Fruit fly (Drosophila melanogaster) whole organism, embryonic: ENCODE results near the gene ProRS-m.

Source experiments
- Antp ChIP-seq: fragments of 200-800 bp; sonication (Bioruptor generic); optimal IDR thresholded peaks from 3 replicates; lab custom pipeline; 2016; ENCODE audit warnings: missing biosample characterization, missing genetic modification characterization
- CG10147 ChIP-seq: fragments of 200-800 bp; sonication (Bioruptor generic); optimal IDR thresholded peaks from 2 replicates; lab custom pipeline; 2019; ENCODE audit warnings: missing biosample characterization, mild to moderate bottlenecking, missing genetic modification characterization, moderate library complexity
- CG10366 ChIP-seq: fragments of 200-800 bp; sonication (Bioruptor generic); IDR thresholded peaks from 2 replicates; pipeline ENCODE4 v1.3.6; 2022; ENCODE audit warnings: missing biosample characterization, missing genetic modification characterization
- CG11696 ChIP-seq: fragments of 200-800 bp; sonication (Bioruptor generic); IDR thresholded peaks from 2 replicates; pipeline ENCODE4 v1.3.6; 2022; ENCODE audit warnings: missing biosample characterization, missing genetic modification characterization
- CG12659 ChIP-seq: fragments of 200-800 bp; sonication (Bioruptor generic); optimal IDR thresholded peaks from 3 replicates; lab custom pipeline; 2017; ENCODE audit warnings: mild to moderate bottlenecking, missing biosample characterization, missing genetic modification reagents, missing genetic modification characterization
- CG17361 ChIP-seq: fragments of 200-800 bp; sonication (Bioruptor generic); IDR thresholded peaks from 3 replicates; pipeline ENCODE4 v1.3.6; 2022; ENCODE audit warnings: missing biosample characterization, missing genetic modification characterization
- CG17912 ChIP-seq: fragments of 200-800 bp; sonication (Bioruptor generic); optimal IDR thresholded peaks from 2 replicates; lab custom pipeline; 2018; ENCODE audit warnings: missing biosample characterization, mild to moderate bottlenecking, missing genetic modification characterization
- CG3065 ChIP-seq: fragments of 200-800 bp; sonication (Bioruptor generic); optimal IDR thresholded peaks from 2 replicates; lab custom pipeline; 2016; ENCODE audit warnings: missing biosample characterization, missing genetic modification characterization
- CG43689 ChIP-seq: fragments of 200-800 bp; sonication (Bioruptor generic); IDR thresholded peaks from 2 replicates; pipeline ENCODE4 v1.3.6; 2022; ENCODE audit warnings: missing biosample characterization, missing genetic modification characterization
- CG4617 ChIP-seq: fragments of 200-800 bp; sonication (Bioruptor generic); optimal IDR thresholded peaks from 3 replicates; lab custom pipeline; 2016; ENCODE audit warnings: missing biosample characterization, missing genetic modification characterization, borderline replicate concordance
- CG4707 ChIP-seq: fragments of 200-800 bp; sonication (Bioruptor generic); optimal IDR thresholded peaks from 2 replicates; lab custom pipeline; 2018; ENCODE audit warnings: missing biosample characterization, mild to moderate bottlenecking, missing genetic modification characterization, moderate library complexity
- CG5953 ChIP-seq: fragments of 200-800 bp; sonication (Bioruptor generic); IDR thresholded peaks from 2 replicates; pipeline ENCODE4 v1.3.6; 2022; ENCODE audit warnings: missing biosample characterization, missing genetic modification characterization
- CG6654 ChIP-seq: fragments of 200-800 bp; sonication (Bioruptor generic); optimal IDR thresholded peaks from 2 replicates; lab custom pipeline; 2017; ENCODE audit warnings: missing biosample characterization, mild to moderate bottlenecking, missing genetic modification characterization
- CG6683 ChIP-seq: fragments of 200-800 bp; sonication (Bioruptor generic); optimal IDR thresholded peaks from 2 replicates; lab custom pipeline; 2017; ENCODE audit warnings: missing biosample characterization, mild to moderate bottlenecking, missing genetic modification characterization, missing genetic modification reagents
- CG7556 ChIP-seq: fragments of 200-800 bp; sonication (Bioruptor generic); optimal IDR thresholded peaks from 2 replicates; lab custom pipeline; 2017; ENCODE audit warnings: missing biosample characterization, mild to moderate bottlenecking, missing genetic modification characterization
- CG7928 ChIP-seq: fragments of 200-800 bp; sonication (Bioruptor generic); optimal IDR thresholded peaks from 2 replicates; lab custom pipeline; 2017; ENCODE audit warnings: missing biosample characterization, mild to moderate bottlenecking, missing genetic modification characterization
- CG9817 ChIP-seq: fragments of 200-800 bp; sonication (Bioruptor generic); optimal IDR thresholded peaks from 2 replicates; lab custom pipeline; 2018; ENCODE audit warnings: missing biosample characterization, mild to moderate bottlenecking, missing genetic modification characterization, moderate library complexity
- Dref ChIP-seq: fragments of 200-800 bp; sonication (Bioruptor generic); IDR thresholded peaks from 2 replicates; pipeline ENCODE4 v1.3.6; 2022; ENCODE audit warnings: missing biosample characterization, missing genetic modification characterization
- ERR ChIP-seq: fragments of 200-800 bp; sonication (Bioruptor generic); optimal IDR thresholded peaks from 2 replicates; lab custom pipeline; 2016; ENCODE audit warnings: missing biosample characterization, missing genetic modification characterization
- Elba2 ChIP-seq: fragments of 200-800 bp; sonication (Bioruptor generic); optimal IDR thresholded peaks from 3 replicates; lab custom pipeline; 2016; ENCODE audit warnings: missing biosample characterization, missing genetic modification characterization
- Fer2 ChIP-seq: fragments of 200-800 bp; sonication (Bioruptor generic); optimal IDR thresholded peaks from 2 replicates; lab custom pipeline; 2018; ENCODE audit warnings: missing biosample characterization, mild to moderate bottlenecking, missing genetic modification characterization, moderate library complexity
- Fer3 ChIP-seq: fragments of 200-800 bp; sonication (Bioruptor generic); optimal IDR thresholded peaks from 2 replicates; lab custom pipeline; 2018; ENCODE audit warnings: missing biosample characterization, mild to moderate bottlenecking, missing genetic modification characterization, moderate library complexity
- Hand ChIP-seq: fragments of 200-800 bp; sonication (Bioruptor generic); optimal IDR thresholded peaks from 2 replicates; lab custom pipeline; 2017; ENCODE audit warnings: mild to moderate bottlenecking, missing biosample characterization, missing genetic modification reagents, missing genetic modification characterization
- NC2α ChIP-seq: fragments of 200-800 bp; sonication (Bioruptor generic); optimal IDR thresholded peaks from 2 replicates; lab custom pipeline; 2016; ENCODE audit warnings: missing biosample characterization, missing genetic modification characterization
- Nf-YC ChIP-seq: fragments of 200-800 bp; optimal IDR thresholded peaks from 3 replicates; lab custom pipeline; 2019; ENCODE audit warnings: missing biosample characterization, mild to moderate bottlenecking, missing genetic modification characterization, moderate library complexity
- Oaz ChIP-seq: fragments of 200-800 bp; sonication (Bioruptor generic); IDR thresholded peaks from 2 replicates; pipeline ENCODE4 v1.3.6; 2022; ENCODE audit warnings: missing biosample characterization, missing genetic modification characterization
- Rx ChIP-seq: fragments of 200-800 bp; sonication (Bioruptor generic); IDR thresholded peaks from 2 replicates; pipeline ENCODE4 v1.3.6; 2022; ENCODE audit warnings: missing biosample characterization, missing genetic modification characterization
- Ssrp ChIP-seq: fragments of 200-800 bp; sonication (Bioruptor generic); optimal IDR thresholded peaks from 2 replicates; lab custom pipeline; 2018; ENCODE audit warnings: missing biosample characterization, mild to moderate bottlenecking, missing genetic modification characterization, moderate library complexity
- bcd ChIP-seq: fragments of 200-800 bp; sonication (Bioruptor generic); optimal IDR thresholded peaks from 2 replicates; lab custom pipeline; 2017; ENCODE audit warnings: missing biosample characterization, mild to moderate bottlenecking, missing genetic modification characterization
- chm ChIP-seq: fragments of 200-800 bp; sonication (Bioruptor generic); IDR thresholded peaks from 2 replicates; pipeline ENCODE4 v1.3.6; 2022; ENCODE audit warnings: missing biosample characterization, missing genetic modification characterization
- dan ChIP-seq: fragments of 200-800 bp; sonication (Bioruptor generic); IDR thresholded peaks from 2 replicates; pipeline ENCODE4 v1.3.6; 2022; ENCODE audit warnings: missing biosample characterization, missing genetic modification characterization
- danr ChIP-seq: fragments of 200-800 bp; sonication (Bioruptor generic); IDR thresholded peaks from 2 replicates; pipeline ENCODE4 v1.3.6; 2022; ENCODE audit warnings: missing biosample characterization, missing genetic modification characterization
- hkb ChIP-seq, 2 experiments: fragments of 200-800 bp in 1 of 2; fragments of >200 bp in 1 of 2; sonication (Bioruptor generic) in 1 of 2; IDR thresholded peaks in 1 of 2; optimal IDR thresholded peaks in 1 of 2; 2 replicates each; pipeline versions ENCODE4 v1.3.6 to Lab custom; 2017 to 2022; ENCODE audit warnings: missing biosample characterization in 1 of 2, missing genetic modification characterization in 1 of 2
- hth ChIP-seq: fragments of >200 bp; optimal IDR thresholded peaks from 2 replicates; lab custom pipeline; 2017; ENCODE audit warnings: inconsistent platforms
- kah ChIP-seq: fragments of 200-800 bp; sonication (Bioruptor generic); optimal IDR thresholded peaks from 2 replicates; lab custom pipeline; 2018; ENCODE audit warnings: missing biosample characterization, mild to moderate bottlenecking, missing genetic modification characterization
- knrl ChIP-seq: fragments of 200-800 bp; sonication (Bioruptor generic); IDR thresholded peaks from 3 replicates; pipeline ENCODE4 v1.3.6; 2022; ENCODE audit warnings: missing biosample characterization, missing genetic modification characterization; ENCODE audit not compliant: partially characterized antibody
- lbe ChIP-seq: fragments of 200-800 bp; sonication (Bioruptor generic); optimal IDR thresholded peaks from 2 replicates; lab custom pipeline; 2016; ENCODE audit warnings: missing biosample characterization, mild to moderate bottlenecking, missing genetic modification characterization
- mld ChIP-seq: fragments of 200-800 bp; sonication (Bioruptor generic); IDR thresholded peaks from 3 replicates; pipeline ENCODE4 v1.3.6; 2022; ENCODE audit warnings: missing biosample characterization, missing genetic modification characterization; ENCODE audit not compliant: partially characterized antibody
- oc ChIP-seq: fragments of 200-800 bp; sonication (Bioruptor generic); optimal IDR thresholded peaks from 2 replicates; lab custom pipeline; 2018; ENCODE audit warnings: missing biosample characterization, mild to moderate bottlenecking, missing genetic modification characterization, moderate library complexity
- pho ChIP-seq: fragments of 200-800 bp; sonication (Bioruptor generic); optimal IDR thresholded peaks from 2 replicates; lab custom pipeline; 2016; ENCODE audit warnings: missing biosample characterization, missing genetic modification characterization
- sna ChIP-seq: fragments of 200-800 bp; sonication (Bioruptor generic); IDR thresholded peaks from 2 replicates; pipeline ENCODE4 v1.3.6; 2022; ENCODE audit warnings: missing biosample characterization, missing genetic modification characterization; ENCODE audit not compliant: partially characterized antibody
- sug ChIP-seq: fragments of 200-800 bp; optimal IDR thresholded peaks from 2 replicates; lab custom pipeline; 2019; ENCODE audit warnings: missing biosample characterization, mild to moderate bottlenecking, missing genetic modification characterization, moderate library complexity
- tap ChIP-seq: fragments of 200-800 bp; optimal IDR thresholded peaks from 3 replicates; lab custom pipeline; 2019; ENCODE audit warnings: missing biosample characterization, mild to moderate bottlenecking, missing genetic modification characterization, moderate library complexity
- tna ChIP-seq: fragments of 200-800 bp; sonication (Bioruptor generic); IDR thresholded peaks from 2 replicates; pipeline ENCODE4 v1.3.6; 2022; ENCODE audit warnings: missing biosample characterization, missing genetic modification characterization; ENCODE audit not compliant: partially characterized antibody
- tup ChIP-seq: fragments of 200-800 bp; sonication (Bioruptor generic); optimal IDR thresholded peaks from 2 replicates; lab custom pipeline; 2016; ENCODE audit warnings: missing biosample characterization, mild to moderate bottlenecking, missing genetic modification characterization, moderate library complexity
- vfl ChIP-seq: fragments of 200-800 bp; sonication (Bioruptor generic); optimal IDR thresholded peaks from 2 replicates; lab custom pipeline; 2016; ENCODE audit warnings: missing biosample characterization, missing genetic modification characterization
- vvl ChIP-seq: fragments of 200-800 bp; sonication (Bioruptor generic); IDR thresholded peaks from 2 replicates; pipeline ENCODE4 v1.3.6; 2022; ENCODE audit warnings: missing biosample characterization, missing genetic modification characterization

The ProRS-m gene

dm6 chr3L:2634929-2635799 lies 16.5 kb downstream of the ProRS-m start (continued):
- TF ChIP-seq sug (tag; lab: Kevin White, UChicago) (peak; percentile 78), chm (peak; percentile 94), Oaz (GFP tag; lab: Robert Waterston, UW) (peak; percentile 61), Fer2 (tag; lab: Kevin White, UChicago) (peak; percentile 81), danr (GFP tag; lab: Robert Waterston, UW) (peak; percentile 43; the same call in 1 of the 2 replicates), tna (GFP tag; lab: Robert Waterston, UW) (peak; percentile 63), Nf-YC (tag; lab: Kevin White, UChicago) (peak; percentile 59), Antp (GFP tag; lab: Kevin White, UChicago) (peak; percentile 79), kah (no peak), tup (peak; percentile 42), CG10366 (peak; percentile 74), CG11696 (peak; percentile 70), tap (tag; lab: Kevin White, UChicago) (peak; percentile 66), sna (GFP tag; lab: Robert Waterston, UW) (peak; percentile 41; the same call in 1 of the 2 replicates), Dref (GFP tag; lab: Robert Waterston, UW) (peak; percentile 95), CG6683 (peak; percentile 78), Ssrp (tag; lab: Kevin White, UChicago) (peak; percentile 15), CG9817 (tag; lab: Kevin White, UChicago) (peak; percentile 74), NC2α (GFP tag; lab: Kevin White, UChicago) (peak; percentile 73), knrl (peak; percentile 67; the same call in 2 of the 3 replicates), Fer3 (tag; lab: Kevin White, UChicago) (peak; percentile 81), CG17361 (GFP tag; lab: Robert Waterston, UW) (peak; percentile 67), oc (tag; lab: Kevin White, UChicago) (peak; percentile 6), CG12659 (GFP tag; lab: Kevin White, UChicago) (peak; percentile 95), CG3065 (GFP tag; lab: Kevin White, UChicago) (peak; percentile 58), CG17912 (GFP tag; lab: Kevin White, UChicago) (peak; percentile 91), Elba2 (GFP tag; lab: Kevin White, UChicago) (no peak), dan (GFP tag; lab: Robert Waterston, UW) (no peak), hkb (optimal IDR thresholded peaks at IDR 0.05; lab: Kevin White, UChicago) (no peak), hkb (GFP tag; IDR thresholded peaks at IDR 0.05; lab: Robert Waterston, UW) (peak; percentile 78), CG10147 (GFP tag; lab: Kevin White, UChicago) (peak; percentile 48), hth (lab: Kevin White, UChicago) (no peak), CG7928 (GFP tag; lab: Kevin White, UChicago) (peak; percentile 57), pho (GFP tag; lab: Kevin White, UChicago) (peak; percentile 82), lbe (GFP tag; lab: Kevin White, UChicago) (peak; percentile 76), CG5953 (GFP tag; lab: Robert Waterston, UW) (peak; percentile 63; the same call in 1 of the 2 replicates), vfl (peak; percentile 80), CG4707 (GFP tag; lab: Kevin White, UChicago) (peak; percentile 53), CG4617 (GFP tag; lab: Kevin White, UChicago) (peak; percentile 52), ERR (peak; percentile 64), bcd (GFP tag; lab: Kevin White, UChicago) (peak; percentile 87), vvl (GFP tag; lab: Robert Waterston, UW) (peak; percentile 96), Rx (GFP tag; lab: Robert Waterston, UW) (peak; percentile 74), Hand (GFP tag; lab: Kevin White, UChicago) (peak; percentile 87), mld (GFP tag; lab: Robert Waterston, UW) (peak; percentile 78; the same call in 2 of the 3 replicates), CG43689 (GFP tag; lab: Robert Waterston, UW) (0 out of 2 replicates have a peak, but pooled peaks have one; percentile 45), CG7556 (GFP tag; lab: Kevin White, UChicago) (peak; percentile 60), CG6654 (peak; percentile 44)
